Fruit fly (Drosophila melanogaster): ENCODE data around the gene HP1b.

dm6 chrX:9118961-9119633 lies 38.2 kb downstream of the HP1b start:
- no peak for TF ChIP-seq EcR (GFP tag; optimal IDR thresholded peaks at IDR 0.05)
- no peak for TF ChIP-seq gl (tag; optimal IDR thresholded peaks at IDR 0.05)
- TF ChIP-seq Snoo (tag; optimal IDR thresholded peaks at IDR 0.05) = no peak
- TF ChIP-seq CG4496 (GFP tag; IDR thresholded peaks at IDR 0.05) = 0 out of 3 replicates have a peak, but pooled peaks have one; percentile 38
- TF ChIP-seq CG14655 (GFP tag; optimal IDR thresholded peaks at IDR 0.05) = peak; percentile 63
- no peak for TF ChIP-seq CG15710 (tag; optimal IDR thresholded peaks at IDR 0.05)
- TF ChIP-seq CG32121 (GFP tag; IDR thresholded peaks at IDR 0.05) = no peak
- no peak for TF ChIP-seq CG9948 (tag; optimal IDR thresholded peaks at IDR 0.05)

Data from whole organism, pupa.